Worm (Caenorhabditis elegans): ENCODE data around the gene tbc-20.

tbc-20 gene

DNA sequence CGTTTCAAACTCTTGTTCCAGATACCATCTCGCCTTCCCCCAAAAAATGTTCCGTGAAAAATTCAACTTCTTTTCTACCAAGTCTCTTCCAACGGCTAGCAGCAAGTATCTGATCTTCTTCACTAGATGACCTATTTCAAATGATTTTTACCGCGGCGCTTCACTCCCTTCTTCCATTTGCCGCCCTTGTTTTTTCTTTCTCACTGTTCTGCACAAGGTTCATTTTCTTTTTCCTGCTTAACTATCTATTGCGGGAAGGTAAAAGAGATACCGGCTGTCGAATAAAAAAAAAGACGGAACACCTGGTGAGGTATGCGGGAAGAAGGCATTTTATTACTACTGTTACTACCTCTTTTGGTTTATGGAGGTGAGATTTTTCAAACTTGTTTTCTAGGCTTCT, 44.7 kb downstream of the tbc-20 start, which contains the start of gene cdh-7:
Gene cdh-7 (plus strand): TSS at position 214 of the 400 bp plus-strand sequence.
- TF ChIP-seq lin-39 (tag; optimal IDR thresholded peaks at IDR 0.05) = no peak
- TF ChIP-seq ama-1 (optimal IDR thresholded peaks at IDR 0.05) = no peak
- no peak for TF ChIP-seq mdl-1 (tag; optimal IDR thresholded peaks at IDR 0.05)
- no peak for TF ChIP-seq nhr-11 (tag; optimal IDR thresholded peaks at IDR 0.05)
- TF ChIP-seq nhr-237 (tag; optimal IDR thresholded peaks at IDR 0.05) = no peak
- peak; percentile 18 for TF ChIP-seq nhr-23 (tag; optimal IDR thresholded peaks at IDR 0.05)
- no peak for TF ChIP-seq ceh-16 (tag; optimal IDR thresholded peaks at IDR 0.05)
- no peak for TF ChIP-seq ztf-11 (tag; optimal IDR thresholded peaks at IDR 0.05)

DNA sequence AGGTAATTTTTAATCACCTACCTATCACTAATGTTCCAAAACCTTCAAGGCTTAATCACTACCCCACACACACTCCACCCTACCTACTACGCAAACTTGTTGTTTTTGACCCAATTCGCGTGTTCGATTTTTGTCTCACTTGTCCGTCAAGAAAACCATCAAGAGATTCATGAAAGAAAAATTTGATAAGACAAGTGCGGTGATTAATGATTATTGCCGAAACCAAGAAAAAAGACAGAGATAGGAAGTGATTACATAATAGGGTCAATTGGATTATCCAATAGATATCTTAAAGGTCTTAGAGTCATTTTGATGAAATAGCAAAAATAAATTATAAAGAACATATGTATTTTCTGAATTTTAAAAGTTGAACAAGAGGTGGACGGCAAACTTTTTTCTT, 46.0 kb downstream of the tbc-20 start:
- peak in 2 of 3 experiments; percentile 0 to 49 for TF ChIP-seq elt-3 (tag; optimal IDR thresholded peaks at IDR 0.05)
- peak; percentile 92 for TF ChIP-seq nhr-23 (tag; optimal IDR thresholded peaks at IDR 0.05)
- TF ChIP-seq ceh-16 (tag; optimal IDR thresholded peaks at IDR 0.05) = no peak

DNA sequence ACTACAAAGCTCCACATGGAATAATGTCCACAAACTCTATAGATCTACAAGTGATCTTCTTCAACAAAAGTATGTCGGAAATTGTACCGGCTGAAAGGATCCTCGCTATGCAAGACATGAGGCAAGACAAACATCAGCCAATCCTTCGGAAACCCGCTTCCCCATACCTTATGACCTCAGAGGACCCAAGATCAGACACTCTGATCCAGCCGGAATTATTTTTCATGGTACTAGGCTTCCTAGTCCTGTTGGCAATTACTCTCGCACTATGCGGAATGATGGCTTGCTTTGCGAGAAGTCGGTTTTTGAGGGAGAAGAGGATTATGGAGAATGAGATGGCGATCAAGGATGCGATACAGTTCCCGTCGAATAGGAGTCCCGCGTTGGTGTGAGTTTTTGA, 51.6 kb downstream of the tbc-20 start:
- TF ChIP-seq nhr-28 (tag; optimal IDR thresholded peaks at IDR 0.05) = no peak
- TF ChIP-seq egl-27 (tag; optimal IDR thresholded peaks at IDR 0.05) = no peak
- no peak for TF ChIP-seq ceh-9 (tag; optimal IDR thresholded peaks at IDR 0.05)

Data from whole organism, L3 larva.